Fruit fly (Drosophila melanogaster) whole organism, embryonic: ENCODE data around the gene Kr-h2.
A peak's percentile ranks its signal among the peaks of the same experiment; 100 is the strongest.

ENCODE experiments used
- CG11504 ChIP-seq: fragments of 200-800 bp; sonication (Bioruptor generic); optimal IDR thresholded peaks from 3 replicates; lab custom pipeline; 2019; ENCODE audit warnings: missing biosample characterization, mild to moderate bottlenecking, missing genetic modification characterization, moderate library complexity
- CG13296 ChIP-seq: fragments of 200-800 bp; sonication (Bioruptor generic); optimal IDR thresholded peaks from 3 replicates; lab custom pipeline; 2018; ENCODE audit warnings: missing biosample characterization, mild to moderate bottlenecking, missing genetic modification characterization
- CG17186 ChIP-seq: fragments of 200-800 bp; sonication (Bioruptor generic); optimal IDR thresholded peaks from 3 replicates; lab custom pipeline; 2017; ENCODE audit warnings: missing biosample characterization, missing genetic modification reagents, missing genetic modification characterization
- D19A ChIP-seq: fragments of 200-800 bp; optimal IDR thresholded peaks from 3 replicates; lab custom pipeline; 2019; ENCODE audit warnings: missing biosample characterization, mild to moderate bottlenecking, missing genetic modification characterization, moderate library complexity
- Doc3 ChIP-seq: fragments of 200-800 bp; sonication (Bioruptor generic); IDR thresholded peaks from 3 replicates; pipeline ENCODE4 v1.3.6; 2022; ENCODE audit warnings: missing biosample characterization, missing genetic modification characterization; ENCODE audit not compliant: partially characterized antibody
- HLHmδ ChIP-seq: fragments of 200-800 bp; sonication (Bioruptor generic); optimal IDR thresholded peaks from 2 replicates; lab custom pipeline; 2018; ENCODE audit warnings: missing biosample characterization, mild to moderate bottlenecking, missing genetic modification characterization, moderate library complexity
- Hand ChIP-seq: fragments of 200-800 bp; sonication (Bioruptor generic); optimal IDR thresholded peaks from 2 replicates; lab custom pipeline; 2017; ENCODE audit warnings: mild to moderate bottlenecking, missing biosample characterization, missing genetic modification reagents, missing genetic modification characterization
- Trl ChIP-seq, 3 experiments: fragments of >200 bp in 2 of 3; fragments of 200-800 bp in 1 of 3; sonication (Bioruptor generic) in 1 of 3; optimal IDR thresholded peaks; 2 replicates in 1 of 3; 3 replicates in 2 of 3; lab custom pipeline; 2016 to 2017; ENCODE audit warnings: missing biosample characterization in 1 of 3, missing genetic modification characterization in 1 of 3
- nerfin-1 ChIP-seq: fragments of 200-800 bp; sonication (Bioruptor generic); optimal IDR thresholded peaks from 3 replicates; lab custom pipeline; 2019; ENCODE audit warnings: missing biosample characterization, mild to moderate bottlenecking, missing genetic modification characterization, moderate library complexity
- trem ChIP-seq: fragments of 200-800 bp; optimal IDR thresholded peaks from 3 replicates; lab custom pipeline; 2019; ENCODE audit warnings: missing biosample characterization, mild to moderate bottlenecking, missing genetic modification characterization, moderate library complexity

DNA sequence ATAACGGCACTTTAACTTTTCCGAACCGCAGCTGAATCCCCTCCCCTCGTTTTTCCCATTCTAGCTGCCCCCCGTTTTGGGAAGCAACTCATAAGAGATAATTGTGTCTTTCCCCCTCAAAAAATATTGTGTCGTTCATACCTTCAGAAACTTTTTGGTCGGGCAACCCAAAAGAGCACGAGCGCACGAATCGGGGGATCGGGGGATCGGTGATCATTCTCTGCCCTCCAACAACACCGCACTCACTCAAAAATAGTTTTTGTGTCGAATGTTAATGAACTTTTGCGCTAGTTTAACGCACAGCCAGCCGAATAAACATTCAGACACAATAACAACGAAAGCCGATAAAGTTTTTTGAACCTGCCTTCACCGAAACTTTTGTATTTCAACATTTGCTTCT lies 19.6 kb downstream of the Kr-h2 start:
- TF ChIP-seq CG11504 (tag; lab: Kevin White, UChicago) (no peak), D19A (tag; lab: Kevin White, UChicago) (no peak), Doc3 (no peak), Trl (optimal IDR thresholded peaks at IDR 0.05; lab: Kevin White, UChicago) (peak in 1 of 2 experiments; percentile 7), Trl (GFP tag; optimal IDR thresholded peaks at IDR 0.05; lab: Kevin White, UChicago) (no peak), Hand (GFP tag; lab: Kevin White, UChicago) (no peak), nerfin-1 (tag; lab: Kevin White, UChicago) (no peak), HLHmδ (no peak), trem (tag; lab: Kevin White, UChicago) (no peak), CG17186 (no peak), CG13296 (GFP tag; lab: Kevin White, UChicago) (no peak)
